Worm (Caenorhabditis elegans): ENCODE measurements around the gene dmd-7.

dmd-7 gene

DNA sequence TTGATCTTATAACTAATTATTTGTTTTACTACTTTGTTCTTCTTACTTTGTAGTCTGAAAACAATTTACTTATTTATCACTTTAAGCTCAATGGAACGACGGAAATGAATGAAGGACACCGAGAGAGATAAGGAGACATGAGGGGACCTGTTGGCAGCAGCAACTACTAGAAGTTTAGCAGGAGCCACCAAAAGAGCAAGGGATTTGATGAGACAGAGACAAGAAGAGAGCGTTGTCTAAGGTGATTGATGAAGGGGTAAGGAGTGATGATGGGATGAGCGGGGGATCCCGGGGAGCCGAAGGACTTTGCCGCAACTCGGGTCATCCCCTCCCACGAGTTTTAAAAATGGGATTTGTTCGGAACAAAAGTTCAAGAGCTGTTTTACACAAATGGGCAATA is 44.2 kb upstream of the dmd-7 start, which contains the start of gene ttn-1:
ttn-1 (minus strand) TSS at position 60 of the 400 bp plus-strand sequence.
- TF ChIP-seq zag-1 (tag; optimal IDR thresholded peaks at IDR 0.05) (no peak), ama-1 (optimal IDR thresholded peaks at IDR 0.05) (no peak), skn-1 (tag; optimal IDR thresholded peaks at IDR 0.05) (no peak), snpc-4 (tag; optimal IDR thresholded peaks at IDR 0.05) (no peak), ZK546.5 (tag; optimal IDR thresholded peaks at IDR 0.05) (no peak), sem-4 (tag; optimal IDR thresholded peaks at IDR 0.05) (no peak), nhr-129 (tag; optimal IDR thresholded peaks at IDR 0.05) (peak; percentile 52), nhr-11 (tag; optimal IDR thresholded peaks at IDR 0.05) (no peak), C34F6.9 (tag; optimal IDR thresholded peaks at IDR 0.05) (no peak), unc-62 (GFP tag; optimal IDR thresholded peaks at IDR 0.05) (no peak), sma-3 (GFP tag; optimal IDR thresholded peaks at IDR 0.05) (no peak), lsy-2 (tag; optimal IDR thresholded peaks at IDR 0.05) (no peak), sma-9 (GFP tag; optimal IDR thresholded peaks at IDR 0.05) (peak; percentile 21), sma-9 (tag; optimal IDR thresholded peaks at IDR 0.05) (no peak), ceh-82 (tag; optimal IDR thresholded peaks at IDR 0.05) (no peak), blmp-1 (tag; optimal IDR thresholded peaks at IDR 0.05; ENCODE audit: insufficient read depth) (no peak)

DNA sequence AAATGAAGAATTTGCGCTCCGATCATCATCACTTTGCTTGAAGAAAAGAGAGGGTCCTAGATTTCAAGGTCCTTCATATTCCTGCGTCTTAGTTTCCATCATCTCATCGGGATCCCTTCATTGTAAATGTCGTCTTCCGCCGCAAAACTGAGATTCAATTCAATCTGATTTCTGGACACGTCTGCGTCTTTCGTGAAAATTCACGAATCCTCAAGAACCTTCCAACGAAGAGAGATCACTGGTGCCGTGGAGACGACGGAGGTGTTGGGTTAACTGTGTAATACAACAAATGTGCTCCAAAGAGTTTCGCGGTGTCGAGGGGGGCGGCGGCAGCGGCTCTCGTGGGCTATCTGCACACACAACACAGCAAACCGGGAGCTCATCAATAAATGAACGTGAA is 42.7 kb upstream of the dmd-7 start:
- peak; percentile 32 for TF ChIP-seq sma-9 (GFP tag; optimal IDR thresholded peaks at IDR 0.05)
- no peak for TF ChIP-seq sma-9 (tag; optimal IDR thresholded peaks at IDR 0.05)
- peak; percentile 73 for TF ChIP-seq F13H6.1 (tag; optimal IDR thresholded peaks at IDR 0.05)
- peak; percentile 23 for TF ChIP-seq C34F6.9 (tag; optimal IDR thresholded peaks at IDR 0.05)
- peak; percentile 67 for TF ChIP-seq nhr-129 (tag; optimal IDR thresholded peaks at IDR 0.05)
- TF ChIP-seq lsy-2 (tag; optimal IDR thresholded peaks at IDR 0.05), result peak in 1 of 2 experiments; percentile 11
- no peak for TF ChIP-seq crh-2 (tag; optimal IDR thresholded peaks at IDR 0.05)

DNA sequence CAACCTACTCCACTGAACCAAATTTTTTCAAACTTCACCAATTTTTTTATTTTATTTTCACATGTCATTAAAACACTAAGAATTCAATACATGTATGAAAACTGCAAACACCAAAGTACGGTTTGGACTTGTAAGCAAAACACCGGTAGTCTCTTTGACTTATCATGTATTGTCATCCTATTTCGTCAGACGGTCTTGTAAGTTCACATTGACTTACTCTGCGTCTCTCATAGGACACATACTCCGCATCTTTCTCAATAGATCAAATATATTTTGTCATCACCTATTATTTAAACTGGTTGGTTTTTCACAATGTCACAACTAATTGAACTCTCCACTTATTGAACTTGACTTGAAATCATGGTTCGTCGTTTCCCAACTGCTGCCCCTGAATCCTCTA is 40.2 kb upstream of the dmd-7 start, which contains the start of gene W06H8.2:
W06H8.2 (plus strand) TSS at position 258 of the 400 bp plus-strand sequence.
- TF ChIP-seq fos-1 (tag; optimal IDR thresholded peaks at IDR 0.05), result peak; percentile 7
- TF ChIP-seq skn-1 (tag; optimal IDR thresholded peaks at IDR 0.05), result no peak
- no peak for TF ChIP-seq zag-1 (tag; optimal IDR thresholded peaks at IDR 0.05)
- TF ChIP-seq sma-9 (GFP tag; optimal IDR thresholded peaks at IDR 0.05), result peak; percentile 33
- TF ChIP-seq sma-9 (tag; optimal IDR thresholded peaks at IDR 0.05), result no peak

DNA sequence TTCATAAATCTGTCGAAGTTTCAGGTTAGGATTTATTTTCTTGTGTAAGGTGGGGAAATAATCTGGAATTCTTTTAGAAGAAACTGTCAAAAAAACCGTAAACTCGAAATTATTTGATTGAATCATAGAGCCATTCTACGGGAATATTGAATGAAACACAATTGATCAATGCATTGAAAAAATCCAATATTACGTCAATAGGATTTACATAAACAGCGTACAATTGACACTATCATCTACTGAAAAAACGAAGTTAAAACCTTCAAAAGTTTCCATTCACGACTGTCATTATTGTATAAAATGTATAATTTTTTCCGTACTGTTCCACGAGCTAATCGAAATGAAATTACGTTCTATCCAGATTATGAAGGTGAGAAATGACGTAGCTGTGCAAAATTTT is 38.1 kb upstream of the dmd-7 start, which contains the start of gene rme-1:
rme-1 (plus strand) TSS at position 301 of the 400 bp plus-strand sequence.
- TF ChIP-seq F13H6.1 (tag; optimal IDR thresholded peaks at IDR 0.05), result no peak
- TF ChIP-seq nhr-21 (tag; optimal IDR thresholded peaks at IDR 0.05), result no peak
- TF ChIP-seq ztf-1 (GFP tag; conservative IDR thresholded peaks at IDR 0.05), result no peak

ce11 chrV:6209930-6210647 is 36.6 kb upstream of the dmd-7 start:
- TF ChIP-seq peb-1 (tag; optimal IDR thresholded peaks at IDR 0.05), result no peak
- TF ChIP-seq fos-1 (tag; optimal IDR thresholded peaks at IDR 0.05), result peak; percentile 93

- TF ChIP-seq nhr-21 (tag; optimal IDR thresholded peaks at IDR 0.05) (no peak), unc-39 (tag; optimal IDR thresholded peaks at IDR 0.05) (no peak), fos-1 (tag; optimal IDR thresholded peaks at IDR 0.05) (peak; percentile 88)
Measured at ce11 chrV:6211509-6211908, 35.2 kb upstream of the dmd-7 start.

DNA sequence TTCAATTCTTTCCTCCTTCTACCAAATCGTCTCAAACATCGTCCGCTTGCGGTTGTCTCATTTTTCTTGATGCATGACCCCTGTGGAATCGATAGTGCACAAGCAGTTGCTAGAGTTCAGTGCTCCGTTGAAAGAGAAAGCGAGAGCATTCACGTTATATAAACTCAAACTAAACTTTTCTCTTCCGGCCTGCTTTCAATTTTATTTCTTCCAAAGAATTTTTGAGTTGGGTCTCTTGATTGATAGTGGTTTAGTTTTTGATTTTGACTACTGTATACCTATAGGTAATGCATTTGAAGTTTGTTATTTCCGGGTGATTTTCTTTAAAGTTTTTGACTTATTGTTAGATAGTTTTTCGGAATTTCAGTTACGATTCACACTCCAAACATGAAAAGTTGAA is 34.2 kb upstream of the dmd-7 start:
- TF ChIP-seq R02D3.7 (tag; optimal IDR thresholded peaks at IDR 0.05) (no peak), mdl-1 (tag; optimal IDR thresholded peaks at IDR 0.05) (no peak), sma-9 (GFP tag; optimal IDR thresholded peaks at IDR 0.05) (no peak), sma-9 (tag; optimal IDR thresholded peaks at IDR 0.05) (no peak), nhr-21 (tag; optimal IDR thresholded peaks at IDR 0.05) (no peak), nhr-6 (tag; optimal IDR thresholded peaks at IDR 0.05) (no peak), ztf-4 (tag; optimal IDR thresholded peaks at IDR 0.05) (no peak), crh-2 (tag; optimal IDR thresholded peaks at IDR 0.05) (no peak), lin-13 (GFP tag; optimal IDR thresholded peaks at IDR 0.05) (no peak), mbf-1 (tag; optimal IDR thresholded peaks at IDR 0.05) (no peak), Y55F3AM.14 (GFP tag; optimal IDR thresholded peaks at IDR 0.05) (no peak), nhr-25 (tag; optimal IDR thresholded peaks at IDR 0.05) (no peak), nhr-129 (tag; optimal IDR thresholded peaks at IDR 0.05) (no peak), mab-5 (tag; optimal IDR thresholded peaks at IDR 0.05) (no peak), ceh-82 (tag; optimal IDR thresholded peaks at IDR 0.05) (no peak), nhr-10 (tag; optimal IDR thresholded peaks at IDR 0.05) (no peak), dmd-4 (tag; optimal IDR thresholded peaks at IDR 0.05) (no peak), peb-1 (tag; optimal IDR thresholded peaks at IDR 0.05) (no peak), nhr-23 (tag; optimal IDR thresholded peaks at IDR 0.05) (no peak), ama-1 (optimal IDR thresholded peaks at IDR 0.05) (no peak)

Data from whole organism, L2 larva.